Worm (Caenorhabditis elegans): Measurements from ENCODE around the gene R12B2.7.
A peak's percentile ranks its signal among the peaks of the same experiment; 100 is the strongest.

Gene R12B2.7

ce11 chrIII:5838159-5839046, 23.6 kb downstream of the R12B2.7 start (continued):
- TF ChIP-seq madf-5 (GFP tag; IDR thresholded peaks at IDR 0.05): no peak

- peak; percentile 88 for TF ChIP-seq dve-1 (tag; optimal IDR thresholded peaks at IDR 0.05; ENCODE audit: insufficient read depth)
- peak; percentile 62 for TF ChIP-seq hlh-11 (tag; optimal IDR thresholded peaks at IDR 0.05)
- TF ChIP-seq daf-16 (GFP tag; optimal IDR thresholded peaks at IDR 0.05): peak in 1 of 2 experiments; percentile 53
- TF ChIP-seq daf-16 (tag; optimal IDR thresholded peaks at IDR 0.05): peak; percentile 96
- peak; percentile 61 for TF ChIP-seq T20F7.1 (GFP tag; optimal IDR thresholded peaks at IDR 0.05)
- peak; percentile 74 for TF ChIP-seq dmd-6 (GFP tag; IDR thresholded peaks at IDR 0.05)
- TF ChIP-seq lsy-2 (tag; optimal IDR thresholded peaks at IDR 0.05): peak in 1 of 2 experiments; percentile 1
- no peak for TF ChIP-seq nhr-10 (tag; optimal IDR thresholded peaks at IDR 0.05)
- TF ChIP-seq lin-1 (GFP tag; IDR thresholded peaks at IDR 0.05): 0 out of 2 replicates have a peak, but pooled peaks have one; percentile 27
- TF ChIP-seq zip-11 (GFP tag; IDR thresholded peaks at IDR 0.05): no peak
- TF ChIP-seq pqm-1 (tag; optimal IDR thresholded peaks at IDR 0.05): peak; percentile 51
- peak; percentile 73 for TF ChIP-seq hlh-30 (tag; optimal IDR thresholded peaks at IDR 0.05; ENCODE audit: insufficient read depth)
- TF ChIP-seq mdl-1 (tag; optimal IDR thresholded peaks at IDR 0.05): peak in 1 of 2 experiments; percentile 30
- peak; percentile 21 for TF ChIP-seq mes-2 (tag; optimal IDR thresholded peaks at IDR 0.05; ENCODE audit: poor library complexity, severe bottlenecking)
- no peak for TF ChIP-seq dpl-1 (GFP tag; optimal IDR thresholded peaks at IDR 0.05)
- 0 out of 2 replicates have a peak, but pooled peaks have one; percentile 42 for TF ChIP-seq daf-19 (GFP tag; conservative IDR thresholded peaks at IDR 0.05)
- TF ChIP-seq Y48G9A.11 (GFP tag; IDR thresholded peaks at IDR 0.05): no peak
- peak; percentile 49 for TF ChIP-seq nhr-6 (tag; optimal IDR thresholded peaks at IDR 0.05)
- TF ChIP-seq nhr-28 (tag; optimal IDR thresholded peaks at IDR 0.05): peak; percentile 60
These were observed 24.3 kb downstream of the R12B2.7 start for ce11 chrIII:5839147-5839546.

ce11 chrIII:5839598-5839997, 24.8 kb downstream of the R12B2.7 start:
- TF ChIP-seq F44E2.7 (GFP tag; IDR thresholded peaks at IDR 0.05) (no peak), unc-62 (GFP tag; optimal IDR thresholded peaks at IDR 0.05 in 1 of 2) (peak in 1 of 2 experiments; percentile 91), unc-62 (tag; optimal IDR thresholded peaks at IDR 0.05) (no peak), nhr-48 (tag; optimal IDR thresholded peaks at IDR 0.05) (no peak), nhr-10 (tag; optimal IDR thresholded peaks at IDR 0.05) (no peak), tra-1 (GFP tag; IDR thresholded peaks at IDR 0.05) (no peak), ztf-11 (tag; optimal IDR thresholded peaks at IDR 0.05) (no peak), daf-16 (GFP tag; optimal IDR thresholded peaks at IDR 0.05) (peak in 1 of 2 experiments; percentile 38), daf-16 (tag; optimal IDR thresholded peaks at IDR 0.05) (no peak), ama-1 (optimal IDR thresholded peaks at IDR 0.05) (no peak), mdl-1 (tag; optimal IDR thresholded peaks at IDR 0.05) (no peak), mxl-2 (GFP tag; conservative IDR thresholded peaks at IDR 0.05) (0 out of 2 replicates have a peak, but pooled peaks have one; percentile 0), Y75B8A.6 (GFP tag; IDR thresholded peaks at IDR 0.05) (no peak), ceh-62 (tag; optimal IDR thresholded peaks at IDR 0.05) (no peak)

- TF ChIP-seq fkh-10 (GFP tag; optimal IDR thresholded peaks at IDR 0.05) (no peak), spr-3 (GFP tag; optimal IDR thresholded peaks at IDR 0.05) (no peak), egl-27 (tag; optimal IDR thresholded peaks at IDR 0.05) (no peak), F10B5.3 (tag; optimal IDR thresholded peaks at IDR 0.05) (no peak), zip-2 (tag; optimal IDR thresholded peaks at IDR 0.05) (no peak), nhr-6 (tag; optimal IDR thresholded peaks at IDR 0.05) (no peak), mxl-2 (GFP tag; conservative IDR thresholded peaks at IDR 0.05) (no peak), mxl-3 (GFP tag; optimal IDR thresholded peaks at IDR 0.05) (peak; percentile 61), pqm-1 (tag; optimal IDR thresholded peaks at IDR 0.05) (peak; percentile 59), hlh-11 (tag; optimal IDR thresholded peaks at IDR 0.05) (peak; percentile 45), lin-29 (GFP tag; IDR thresholded peaks at IDR 0.05) (no peak), aly-2 (tag; optimal IDR thresholded peaks at IDR 0.05) (no peak), snpc-1.2 (GFP tag; IDR thresholded peaks at IDR 0.05) (no peak), zip-11 (GFP tag; IDR thresholded peaks at IDR 0.05) (no peak), ceh-82 (tag; optimal IDR thresholded peaks at IDR 0.05) (no peak), Y48G9A.11 (GFP tag; IDR thresholded peaks at IDR 0.05) (no peak), unc-39 (tag; optimal IDR thresholded peaks at IDR 0.05) (no peak), gei-8 (GFP tag; optimal IDR thresholded peaks at IDR 0.05) (no peak), jun-1 (tag; optimal IDR thresholded peaks at IDR 0.05) (no peak), tag-97 (GFP tag; IDR thresholded peaks at IDR 0.05) (no peak), lin-39 (tag; optimal IDR thresholded peaks at IDR 0.05) (no peak)
These were observed 25.4 kb downstream of the R12B2.7 start for ce11 chrIII:5840277-5840676.

Measured in whole organism, L4 larva.